Fruit fly (Drosophila melanogaster) whole organism, embryonic: ENCODE results near the gene Obp73a.

Source experiments
- Adf1 ChIP-seq: fragments of 200-800 bp; sonication (Bioruptor generic); IDR thresholded peaks from 2 replicates; pipeline ENCODE4 v1.3.6; 2022; ENCODE audit warnings: missing biosample characterization, missing genetic modification characterization
- Awh ChIP-seq: fragments of 200-800 bp; sonication (Bioruptor generic); IDR thresholded peaks from 2 replicates; pipeline ENCODE4, ENCODE4 v1.3.6; 2022; ENCODE audit warnings: missing biosample characterization, missing genetic modification characterization
- Bgb ChIP-seq: fragments of 200-800 bp; sonication (Bioruptor generic); IDR thresholded peaks from 2 replicates; pipeline ENCODE4 v1.3.6; 2022; ENCODE audit warnings: missing biosample characterization, missing genetic modification characterization; ENCODE audit not compliant: partially characterized antibody
- BtbVII ChIP-seq: fragments of 200-800 bp; sonication (Bioruptor generic); optimal IDR thresholded peaks from 3 replicates; lab custom pipeline; 2017; ENCODE audit warnings: missing biosample characterization, mild to moderate bottlenecking, missing genetic modification characterization
- CG10543 ChIP-seq: fragments of 200-800 bp; sonication (Bioruptor generic); optimal IDR thresholded peaks from 3 replicates; lab custom pipeline; 2017; ENCODE audit warnings: missing biosample characterization, mild to moderate bottlenecking, missing genetic modification characterization, moderate library complexity
- CG11398 ChIP-seq: fragments of 200-800 bp; sonication (Bioruptor generic); optimal IDR thresholded peaks from 2 replicates; lab custom pipeline; 2016; ENCODE audit warnings: missing biosample characterization, missing genetic modification characterization
- CG12155 ChIP-seq: fragments of 200-800 bp; sonication (Bioruptor generic); optimal IDR thresholded peaks from 3 replicates; lab custom pipeline; 2016; ENCODE audit warnings: missing biosample characterization, missing genetic modification characterization
- CG12744 ChIP-seq: fragments of 200-800 bp; sonication (Bioruptor generic); optimal IDR thresholded peaks from 2 replicates; lab custom pipeline; 2016; ENCODE audit warnings: missing biosample characterization, missing genetic modification characterization
- CG13296 ChIP-seq: fragments of 200-800 bp; sonication (Bioruptor generic); optimal IDR thresholded peaks from 3 replicates; lab custom pipeline; 2018; ENCODE audit warnings: missing biosample characterization, mild to moderate bottlenecking, missing genetic modification characterization
- CG13894 ChIP-seq: fragments of 200-800 bp; sonication (Bioruptor generic); optimal IDR thresholded peaks from 3 replicates; lab custom pipeline; 2018; ENCODE audit warnings: missing biosample characterization, mild to moderate bottlenecking, missing genetic modification characterization, moderate library complexity
- CG14860 ChIP-seq: fragments of 200-800 bp; sonication (Bioruptor generic); IDR thresholded peaks from 3 replicates; pipeline ENCODE4 v1.3.6; 2022; ENCODE audit warnings: missing biosample characterization, missing genetic modification characterization; ENCODE audit not compliant: partially characterized antibody
- CG15514 ChIP-seq: fragments of 200-800 bp; sonication (Bioruptor generic); optimal IDR thresholded peaks from 3 replicates; lab custom pipeline; 2017; ENCODE audit warnings: missing biosample characterization, missing genetic modification characterization, mild to moderate bottlenecking, moderate library complexity, missing genetic modification reagents
- CG15601 ChIP-seq: fragments of 200-800 bp; sonication (Bioruptor generic); optimal IDR thresholded peaks from 3 replicates; lab custom pipeline; 2019; ENCODE audit warnings: missing biosample characterization, mild to moderate bottlenecking, missing genetic modification characterization, moderate library complexity
- CG17568 ChIP-seq: fragments of 200-800 bp; sonication (Bioruptor generic); optimal IDR thresholded peaks from 2 replicates; lab custom pipeline; 2018; ENCODE audit warnings: missing biosample characterization, mild to moderate bottlenecking, missing genetic modification characterization, moderate library complexity
- CG17912 ChIP-seq: fragments of 200-800 bp; sonication (Bioruptor generic); optimal IDR thresholded peaks from 2 replicates; lab custom pipeline; 2018; ENCODE audit warnings: missing biosample characterization, mild to moderate bottlenecking, missing genetic modification characterization
- CG1832 ChIP-seq: fragments of 200-800 bp; sonication (Bioruptor generic); optimal IDR thresholded peaks from 2 replicates; lab custom pipeline; 2017; ENCODE audit warnings: missing biosample characterization, mild to moderate bottlenecking, missing genetic modification characterization, inconsistent platforms
- CG32767 ChIP-seq: fragments of 200-800 bp; sonication (Bioruptor generic); IDR thresholded peaks from 2 replicates; pipeline ENCODE4 v1.3.6; 2022; ENCODE audit warnings: missing biosample characterization, missing genetic modification characterization
- CG33213 ChIP-seq: fragments of 200-800 bp; sonication (Bioruptor generic); optimal IDR thresholded peaks from 3 replicates; lab custom pipeline; 2016; ENCODE audit warnings: missing biosample characterization, missing genetic modification characterization
- CG34376 ChIP-seq: fragments of 200-800 bp; sonication (Bioruptor generic); optimal IDR thresholded peaks from 2 replicates; lab custom pipeline; 2018; ENCODE audit warnings: missing biosample characterization, mild to moderate bottlenecking, missing genetic modification characterization
- CG7839 ChIP-seq: fragments of 200-800 bp; sonication (Bioruptor generic); optimal IDR thresholded peaks from 3 replicates; lab custom pipeline; 2018; ENCODE audit warnings: missing biosample characterization, mild to moderate bottlenecking, missing genetic modification characterization, moderate library complexity
- CG7987 ChIP-seq: fragments of 200-800 bp; sonication (Bioruptor generic); optimal IDR thresholded peaks from 2 replicates; lab custom pipeline; 2018; ENCODE audit warnings: missing biosample characterization, mild to moderate bottlenecking, missing genetic modification characterization, moderate library complexity
- CG8290 ChIP-seq, 3 experiments: fragments of 200-800 bp; sonication (Bioruptor generic); optimal IDR thresholded peaks; 2 replicates each; lab custom pipeline; 2016 to 2019; ENCODE audit warnings: missing biosample characterization in 3 of 3, missing genetic modification characterization in 3 of 3, mild to moderate bottlenecking in 2 of 3, moderate library complexity in 1 of 3
- CG8765 ChIP-seq: fragments of 200-800 bp; sonication (Bioruptor generic); IDR thresholded peaks from 2 replicates; pipeline ENCODE4 v1.3.6; 2022; ENCODE audit warnings: missing biosample characterization, missing genetic modification characterization
- CG9609 ChIP-seq: fragments of 200-800 bp; sonication (Bioruptor generic); optimal IDR thresholded peaks from 3 replicates; lab custom pipeline; 2016; ENCODE audit warnings: missing biosample characterization, missing genetic modification characterization
- CG9876 ChIP-seq: fragments of 200-800 bp; sonication (Bioruptor generic); optimal IDR thresholded peaks from 2 replicates; lab custom pipeline; 2016; ENCODE audit warnings: missing biosample characterization, missing genetic modification characterization
- CkIIα-i1 ChIP-seq: fragments of 200-800 bp; sonication (Bioruptor generic); IDR thresholded peaks from 2 replicates; pipeline ENCODE4 v1.3.6; 2022; ENCODE audit warnings: missing biosample characterization, missing genetic modification characterization
- Dad ChIP-seq: fragments of 200-800 bp; sonication (Bioruptor generic); optimal IDR thresholded peaks from 3 replicates; lab custom pipeline; 2016; ENCODE audit warnings: missing biosample characterization, missing genetic modification characterization
- Lpt ChIP-seq: fragments of >200 bp; optimal IDR thresholded peaks from 2 replicates; lab custom pipeline; 2018; ENCODE audit warnings: missing biosample characterization, missing genetic modification characterization
- MESR4 ChIP-seq: fragments of 200-800 bp; sonication (Bioruptor generic); optimal IDR thresholded peaks from 2 replicates; lab custom pipeline; 2018; ENCODE audit warnings: missing biosample characterization, mild to moderate bottlenecking, missing genetic modification characterization, moderate library complexity
- Nf-YC ChIP-seq: fragments of 200-800 bp; optimal IDR thresholded peaks from 3 replicates; lab custom pipeline; 2019; ENCODE audit warnings: missing biosample characterization, mild to moderate bottlenecking, missing genetic modification characterization, moderate library complexity
- Ptx1 ChIP-seq: fragments of 200-800 bp; sonication (Bioruptor generic); IDR thresholded peaks from 2 replicates; pipeline ENCODE4 v1.3.6; 2022; ENCODE audit warnings: missing biosample characterization, missing genetic modification characterization
- Sox102F ChIP-seq: fragments of 200-800 bp; sonication (Bioruptor generic); optimal IDR thresholded peaks from 2 replicates; lab custom pipeline; 2018; ENCODE audit warnings: missing biosample characterization, mild to moderate bottlenecking, missing genetic modification characterization, moderate library complexity
- Stat92E ChIP-seq, 3 experiments: fragments of >200 bp in 2 of 3; fragments of 200-800 bp in 1 of 3; sonication (Bioruptor generic) in 1 of 3; optimal IDR thresholded peaks; 2 replicates each; lab custom pipeline; 2017 to 2019; ENCODE audit warnings: missing biosample characterization in 3 of 3, missing genetic modification characterization in 3 of 3, mild to moderate bottlenecking in 1 of 3, moderate library complexity in 1 of 3
- abd-A ChIP-seq: fragments of 200-800 bp; sonication (Bioruptor generic); optimal IDR thresholded peaks from 3 replicates; lab custom pipeline; 2019; ENCODE audit warnings: missing biosample characterization, mild to moderate bottlenecking, missing genetic modification characterization, moderate library complexity
- bcd ChIP-seq: fragments of 200-800 bp; sonication (Bioruptor generic); optimal IDR thresholded peaks from 2 replicates; lab custom pipeline; 2017; ENCODE audit warnings: missing biosample characterization, mild to moderate bottlenecking, missing genetic modification characterization
- cad ChIP-seq: fragments of >200 bp; optimal IDR thresholded peaks from 2 replicates; lab custom pipeline; 2017; ENCODE audit warnings: missing biosample characterization, missing genetic modification characterization
- cas ChIP-seq: fragments of 200-800 bp; sonication (Bioruptor generic); IDR thresholded peaks from 2 replicates; pipeline ENCODE4 v1.3.6; 2022; ENCODE audit warnings: missing biosample characterization, missing genetic modification characterization
- chn ChIP-seq: fragments of 200-800 bp; sonication (Bioruptor generic); optimal IDR thresholded peaks from 2 replicates; lab custom pipeline; 2016; ENCODE audit warnings: missing biosample characterization, missing genetic modification characterization
- grau ChIP-seq: fragments of 200-800 bp; optimal IDR thresholded peaks from 3 replicates; lab custom pipeline; 2019; ENCODE audit warnings: missing biosample characterization, mild to moderate bottlenecking, missing genetic modification characterization, moderate library complexity
- gt ChIP-seq: fragments of 200-800 bp; sonication (Bioruptor generic); IDR thresholded peaks from 2 replicates; pipeline ENCODE4 v1.3.6; 2022; ENCODE audit warnings: missing biosample characterization, missing genetic modification characterization
- kni ChIP-seq: fragments of 200-800 bp; sonication (Bioruptor generic); optimal IDR thresholded peaks from 3 replicates; lab custom pipeline; 2017; ENCODE audit warnings: mild to moderate bottlenecking, missing biosample characterization, missing genetic modification reagents, missing genetic modification characterization
- lilli ChIP-seq: fragments of 200-800 bp; sonication (Bioruptor generic); optimal IDR thresholded peaks from 3 replicates; lab custom pipeline; 2016; ENCODE audit warnings: missing biosample characterization, missing genetic modification characterization
- mirr ChIP-seq: fragments of 200-800 bp; sonication (Bioruptor generic); optimal IDR thresholded peaks from 3 replicates; lab custom pipeline; 2018; ENCODE audit warnings: missing biosample characterization, mild to moderate bottlenecking, missing genetic modification characterization
- sd ChIP-seq: fragments of 200-800 bp; sonication (Bioruptor generic); optimal IDR thresholded peaks from 3 replicates; lab custom pipeline; 2018; ENCODE audit warnings: missing biosample characterization, mild to moderate bottlenecking, missing genetic modification characterization, moderate library complexity
- slou ChIP-seq: fragments of 200-800 bp; sonication (Bioruptor generic); optimal IDR thresholded peaks from 3 replicates; lab custom pipeline; 2016; ENCODE audit warnings: missing biosample characterization, missing genetic modification characterization
- stwl ChIP-seq: fragments of 200-800 bp; sonication (Bioruptor generic); optimal IDR thresholded peaks from 3 replicates; lab custom pipeline; 2018; ENCODE audit warnings: missing biosample characterization, mild to moderate bottlenecking, missing genetic modification characterization, moderate library complexity
- unpg ChIP-seq: fragments of 200-800 bp; sonication (Bioruptor generic); optimal IDR thresholded peaks from 3 replicates; lab custom pipeline; 2018; ENCODE audit warnings: missing biosample characterization, mild to moderate bottlenecking, missing genetic modification characterization, moderate library complexity
- usp ChIP-seq: fragments of >200 bp; optimal IDR thresholded peaks from 2 replicates; lab custom pipeline; 2017; ENCODE audit warnings: missing biosample characterization, missing genetic modification characterization

Gene Obp73a

dm6 chr3L:16955219-16956002 is 11.2 kb downstream of the Obp73a start (continued):
- TF ChIP-seq CG9609 (no peak), CG8765 (no peak), CG15601 (tag; lab: Kevin White, UChicago) (peak; percentile 46), CG32767 (GFP tag; lab: Robert Waterston, UW) (0 out of 2 replicates have a peak, but pooled peaks have one; percentile 19), bcd (peak; percentile 20), slou (GFP tag; lab: Kevin White, UChicago) (no peak), CG10543 (no peak), usp (GFP tag; lab: Kevin White, UChicago) (no peak), CG14860 (GFP tag; lab: Robert Waterston, UW) (peak; percentile 78), abd-A (tag; lab: Kevin White, UChicago) (no peak), CG7839 (peak; percentile 18), CG33213 (GFP tag; lab: Kevin White, UChicago) (peak; percentile 86), chn (GFP tag; lab: Kevin White, UChicago) (peak; percentile 25), CG34376 (GFP tag; lab: Kevin White, UChicago) (peak; percentile 5), unpg (GFP tag; lab: Kevin White, UChicago) (peak; percentile 19), lilli (GFP tag; lab: Kevin White, UChicago) (peak; percentile 50), CkIIα-i1 (GFP tag; lab: Robert Waterston, UW) (no peak), MESR4 (peak; percentile 15), stwl (peak; percentile 93), gt (GFP tag; lab: Robert Waterston, UW) (no peak), CG7987 (GFP tag; lab: Kevin White, UChicago) (peak; percentile 50), CG9876 (GFP tag; lab: Kevin White, UChicago) (peak; percentile 17), Stat92E (GFP tag; optimal IDR thresholded peaks at IDR 0.05; lab: Kevin White, UChicago) (peak in 2 of 3 experiments; percentile 85 to 92), mirr (GFP tag; lab: Kevin White, UChicago) (peak; percentile 28), cas (GFP tag; lab: Robert Waterston, UW) (no peak), Bgb (peak; percentile 97), Awh (GFP tag; lab: Robert Waterston, UW) (no peak), Ptx1 (no peak), CG11398 (GFP tag; lab: Kevin White, UChicago) (no peak), sd (peak; percentile 93), CG13894 (tag; lab: Kevin White, UChicago) (peak; percentile 47), CG17912 (peak; percentile 25), Dad (GFP tag; lab: Kevin White, UChicago) (no peak), kni (GFP tag; lab: Kevin White, UChicago) (no peak), CG12744 (GFP tag; lab: Kevin White, UChicago) (no peak), grau (tag; lab: Kevin White, UChicago) (peak; percentile 43), cad (GFP tag; lab: Kevin White, UChicago) (no peak), Lpt (GFP tag; lab: Kevin White, UChicago) (no peak), Adf1 (peak; percentile 11; the same call in 1 of the 2 replicates), CG15514 (GFP tag; lab: Kevin White, UChicago) (peak; percentile 69), CG1832 (GFP tag; lab: Kevin White, UChicago) (no peak), CG12155 (GFP tag; lab: Kevin White, UChicago) (no peak), CG8290 (GFP tag; optimal IDR thresholded peaks at IDR 0.05; lab: Kevin White, UChicago) (peak; percentile 60), CG8290 (tag; optimal IDR thresholded peaks at IDR 0.05; lab: Kevin White, UChicago) (peak in 1 of 2 experiments; percentile 81), CG13296 (no peak), CG17568 (GFP tag; lab: Kevin White, UChicago) (no peak), BtbVII (GFP tag; lab: Kevin White, UChicago) (no peak), Sox102F (GFP tag; lab: Kevin White, UChicago) (no peak), Nf-YC (tag; lab: Kevin White, UChicago) (peak; percentile 46)
